Fruit fly (Drosophila melanogaster): ENCODE results near the gene CG34355.
A peak's percentile ranks its signal among the peaks of the same experiment; 100 is the strongest.

dm6 chr3R:23820290-23820689, 16.6 kb downstream of the CG34355 start:
- TF ChIP-seq CG4424 (GFP tag; optimal IDR thresholded peaks at IDR 0.05): no peak
- TF ChIP-seq CG17328 (GFP tag; IDR thresholded peaks at IDR 0.05): no peak
- peak in 1 of 2 experiments; percentile 51 for TF ChIP-seq dpn (GFP tag; optimal IDR thresholded peaks at IDR 0.05)
- TF ChIP-seq pb (GFP tag; optimal IDR thresholded peaks at IDR 0.05): no peak
- no peak for TF ChIP-seq CG30431 (GFP tag; optimal IDR thresholded peaks at IDR 0.05)
- TF ChIP-seq CG1233 (GFP tag; optimal IDR thresholded peaks at IDR 0.05): no peak
- TF ChIP-seq CG4707 (GFP tag; optimal IDR thresholded peaks at IDR 0.05): no peak
- no peak for TF ChIP-seq insv (GFP tag; optimal IDR thresholded peaks at IDR 0.05)
- no peak for TF ChIP-seq crc (GFP tag; optimal IDR thresholded peaks at IDR 0.05)
- peak; percentile 45 for TF ChIP-seq CG15601 (tag; optimal IDR thresholded peaks at IDR 0.05)
- no peak for TF ChIP-seq Bteb2 (GFP tag; optimal IDR thresholded peaks at IDR 0.05)
- no peak for TF ChIP-seq CG2889 (GFP tag; IDR thresholded peaks at IDR 0.05)

All from whole organism, embryonic.